Worm (Caenorhabditis elegans) whole organism, mixed stage, embryonic: ENCODE measurements around the gene M02D8.5.

Experiments used
- M03D4.4 ChIP-seq: sonication (generic microtip); optimal IDR thresholded peaks from 2 replicates; lab custom pipeline; 2017; ENCODE audit warnings: mild to moderate bottlenecking, missing genetic modification characterization, missing compliant biosample characterization
- bed-3 ChIP-seq: fragments of 200-800 bp; sonication (Bioruptor generic); optimal IDR thresholded peaks from 3 replicates; lab custom pipeline; 2018; ENCODE audit warnings: mild to moderate bottlenecking, missing genetic modification characterization, moderate library complexity, missing compliant biosample characterization
- blmp-1 ChIP-seq: fragments of 150-350 bp; optimal IDR thresholded peaks from 2 replicates; lab custom pipeline; 2014; ENCODE audit warnings: missing biosample characterization, missing genetic modification characterization
- ceh-39 ChIP-seq: fragments of 150-350 bp; optimal IDR thresholded peaks from 2 replicates; lab custom pipeline; 2014; ENCODE audit warnings: missing biosample characterization, missing genetic modification characterization
- ceh-43 ChIP-seq: fragments of 200-800 bp; sonication (Bioruptor generic); optimal IDR thresholded peaks from 2 replicates; lab custom pipeline; 2018; ENCODE audit warnings: mild to moderate bottlenecking, missing genetic modification characterization, moderate library complexity, missing compliant biosample characterization
- ceh-83 ChIP-seq: fragments of 200-800 bp; sonication (Bioruptor generic); optimal IDR thresholded peaks from 2 replicates; lab custom pipeline; 2018; ENCODE audit warnings: mild to moderate bottlenecking, missing genetic modification characterization, missing compliant biosample characterization
- ces-1 ChIP-seq: fragments of 150-350 bp; optimal IDR thresholded peaks from 2 replicates; lab custom pipeline; 2014; ENCODE audit warnings: missing biosample characterization, missing genetic modification reagents, missing genetic modification characterization
- cnd-1 ChIP-seq: fragments of 200-800 bp; sonication (Bioruptor generic); optimal IDR thresholded peaks from 2 replicates; lab custom pipeline; 2018; ENCODE audit warnings: mild to moderate bottlenecking, missing genetic modification characterization, missing compliant biosample characterization
- drap-1 ChIP-seq: fragments of 200-800 bp; sonication (Bioruptor generic); optimal IDR thresholded peaks from 3 replicates; lab custom pipeline; 2018; ENCODE audit warnings: mild to moderate bottlenecking, missing genetic modification characterization, missing compliant biosample characterization
- elt-1 ChIP-seq: sonication (generic microtip); optimal IDR thresholded peaks from 2 replicates; lab custom pipeline; 2017; ENCODE audit warnings: missing genetic modification characterization, mild to moderate bottlenecking, missing compliant biosample characterization, antibody characterized with exemption, moderate library complexity, borderline replicate concordance; ENCODE audit not compliant: insufficient read depth
- elt-3 ChIP-seq: fragments of 150-350 bp; optimal IDR thresholded peaks from 2 replicates; lab custom pipeline; 2014; ENCODE audit warnings: missing biosample characterization, missing genetic modification characterization
- flh-1 ChIP-seq: fragments of 200-800 bp; sonication (Bioruptor generic); optimal IDR thresholded peaks from 2 replicates; lab custom pipeline; 2018; ENCODE audit warnings: mild to moderate bottlenecking, missing genetic modification characterization, moderate library complexity, missing compliant biosample characterization
- ham-2 ChIP-seq: fragments of 200-800 bp; sonication (Bioruptor generic); optimal IDR thresholded peaks from 2 replicates; lab custom pipeline; 2018; ENCODE audit warnings: mild to moderate bottlenecking, missing genetic modification characterization, missing compliant biosample characterization
- hlh-1 ChIP-seq: fragments of 150-350 bp; optimal IDR thresholded peaks from 2 replicates; lab custom pipeline; 2014; ENCODE audit warnings: missing biosample characterization, missing genetic modification reagents, missing genetic modification characterization
- lin-32 ChIP-seq: fragments of 200-800 bp; sonication (Bioruptor generic); optimal IDR thresholded peaks from 2 replicates; lab custom pipeline; 2018; ENCODE audit warnings: mild to moderate bottlenecking, missing genetic modification characterization, missing compliant biosample characterization
- lsy-2 ChIP-seq: fragments of 150-350 bp; optimal IDR thresholded peaks from 2 replicates; lab custom pipeline; 2014; ENCODE audit warnings: missing biosample characterization, missing genetic modification characterization
- mab-5 ChIP-seq: fragments of 150-350 bp; optimal IDR thresholded peaks from 2 replicates; lab custom pipeline; 2014; ENCODE audit warnings: missing biosample characterization, missing genetic modification characterization
- mep-1 ChIP-seq: fragments of 150-350 bp; optimal IDR thresholded peaks from 2 replicates; lab custom pipeline; 2017; ENCODE audit warnings: missing biosample characterization, missing genetic modification reagents, missing genetic modification characterization, inconsistent platforms
- mls-2 ChIP-seq: sonication (generic microtip); optimal IDR thresholded peaks from 2 replicates; lab custom pipeline; 2016; ENCODE audit warnings: mild to moderate bottlenecking, missing genetic modification characterization, moderate library complexity, missing compliant biosample characterization
- nhr-12 ChIP-seq: fragments of 150-350 bp; optimal IDR thresholded peaks from 2 replicates; lab custom pipeline; 2014; ENCODE audit warnings: missing biosample characterization, missing genetic modification characterization
- nhr-237 ChIP-seq: fragments of 150-350 bp; optimal IDR thresholded peaks from 2 replicates; lab custom pipeline; 2014; ENCODE audit warnings: missing biosample characterization, missing genetic modification characterization
- nhr-28 ChIP-seq: fragments of 150-350 bp; optimal IDR thresholded peaks from 2 replicates; lab custom pipeline; 2014; ENCODE audit warnings: missing biosample characterization, missing genetic modification characterization
- nhr-76 ChIP-seq: sonication (generic microtip); optimal IDR thresholded peaks from 2 replicates; lab custom pipeline; 2017; ENCODE audit warnings: missing biosample characterization, missing genetic modification characterization
- pha-4 ChIP-seq: fragments of 150-350 bp; optimal IDR thresholded peaks from 2 replicates; lab custom pipeline; 2018; ENCODE audit warnings: missing biosample characterization, missing genetic modification reagents, missing genetic modification characterization
- sem-2 ChIP-seq: fragments of 200-800 bp; sonication (Bioruptor generic); optimal IDR thresholded peaks from 2 replicates; lab custom pipeline; 2018; ENCODE audit warnings: mild to moderate bottlenecking, missing genetic modification characterization, missing compliant biosample characterization
- snpc-4 ChIP-seq: fragments of 150-350 bp; optimal IDR thresholded peaks from 2 replicates; lab custom pipeline; 2014; ENCODE audit warnings: missing biosample characterization, missing genetic modification characterization
- sptf-1 ChIP-seq: sonication (generic microtip); optimal IDR thresholded peaks from 2 replicates; lab custom pipeline; 2017; ENCODE audit warnings: mild to moderate bottlenecking, missing genetic modification characterization, moderate library complexity, missing compliant biosample characterization
- tbx-8 ChIP-seq: fragments of 200-800 bp; sonication (Bioruptor generic); optimal IDR thresholded peaks from 2 replicates; lab custom pipeline; 2018; ENCODE audit warnings: mild to moderate bottlenecking, missing genetic modification characterization, moderate library complexity, missing compliant biosample characterization
- unc-120 ChIP-seq: sonication (generic microtip); optimal IDR thresholded peaks from 2 replicates; lab custom pipeline; 2017; ENCODE audit warnings: missing genetic modification characterization, missing compliant biosample characterization; ENCODE audit not compliant: poor library complexity, severe bottlenecking
- unc-39 ChIP-seq: fragments of 150-350 bp; optimal IDR thresholded peaks from 2 replicates; lab custom pipeline; 2014; ENCODE audit warnings: missing biosample characterization, missing genetic modification characterization
- unc-62 ChIP-seq: fragments of 150-350 bp; optimal IDR thresholded peaks from 2 replicates; lab custom pipeline; 2014; ENCODE audit warnings: missing biosample characterization, missing genetic modification reagents, missing genetic modification characterization
- zip-8 ChIP-seq: fragments of 150-350 bp; optimal IDR thresholded peaks from 2 replicates; lab custom pipeline; 2014; ENCODE audit warnings: missing biosample characterization, missing genetic modification characterization
- ztf-11 ChIP-seq: fragments of 150-350 bp; optimal IDR thresholded peaks from 2 replicates; lab custom pipeline; 2014; ENCODE audit warnings: missing biosample characterization, missing genetic modification characterization

Gene M02D8.5

DNA sequence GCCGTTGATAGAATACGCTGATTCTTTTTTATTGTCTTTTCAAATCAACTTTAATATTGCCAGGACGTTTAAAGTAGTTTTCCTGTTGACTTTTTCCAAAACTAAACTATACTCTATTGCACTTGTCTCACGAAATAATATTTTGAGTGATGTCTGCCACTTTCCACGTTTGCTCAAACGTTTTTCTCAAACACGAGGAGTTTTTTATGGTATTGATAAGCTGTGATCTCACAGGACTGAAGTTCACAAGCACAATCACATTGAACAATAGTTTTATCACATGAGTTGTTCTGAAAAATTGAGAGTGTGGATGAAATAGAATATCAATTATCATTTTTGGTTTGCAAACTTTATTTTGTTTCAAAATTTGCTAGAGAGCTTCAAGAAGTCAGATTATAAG lies 41.5 kb downstream of the M02D8.5 start:
- TF ChIP-seq ceh-43 (GFP tag; lab: Kevin White, UChicago) (no peak), drap-1 (GFP tag; lab: Kevin White, UChicago) (no peak), ceh-83 (GFP tag; lab: Kevin White, UChicago) (no peak), lin-32 (GFP tag; lab: Kevin White, UChicago) (no peak), sptf-1 (tag; lab: Kevin White, UChicago) (no peak), sem-2 (GFP tag; lab: Kevin White, UChicago) (no peak), elt-1 (tag; lab: Kevin White, UChicago) (no peak), unc-62 (GFP tag; lab: Kevin White, UChicago) (no peak), flh-1 (GFP tag; lab: Kevin White, UChicago) (no peak), hlh-1 (tag; lab: Kevin White, UChicago) (no peak), pha-4 (tag; lab: Kevin White, UChicago) (no peak)
- TF ChIP-seq, all 35 proteins: peak for 0

- no peak for TF ChIP-seq mep-1 (tag; lab: Kevin White, UChicago)
- TF ChIP-seq unc-39 (tag; lab: Kevin White, UChicago), result no peak
- no peak for TF ChIP-seq tbx-8 (GFP tag; lab: Kevin White, UChicago)
- TF ChIP-seq sptf-1 (tag; lab: Kevin White, UChicago), result no peak
Observed at ce11 chrX:8718856-8719255, 42.5 kb downstream of the M02D8.5 start, which contains the start of gene F53A9.8. F53A9.8 (minus strand) TSS chrX:8718904.

DNA sequence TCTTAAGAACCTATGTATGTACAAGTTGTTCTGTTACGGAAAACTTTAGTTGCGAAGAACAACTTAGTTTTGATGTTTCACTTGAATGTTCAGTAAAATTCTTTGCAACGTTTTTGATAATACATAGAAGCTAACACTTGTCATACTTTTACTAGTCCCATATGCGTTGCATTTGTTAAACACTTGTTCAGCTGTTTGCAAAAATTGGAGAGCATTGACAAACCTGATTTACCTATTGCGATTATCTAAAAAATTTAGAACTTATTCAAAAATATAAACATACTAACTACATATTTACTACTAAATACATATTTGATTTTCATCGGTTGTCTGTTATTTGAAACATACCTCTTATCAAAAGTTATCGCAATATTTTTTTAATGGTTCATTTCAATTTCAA lies 43.2 kb downstream of the M02D8.5 start:
- TF ChIP-seq snpc-4 (tag; lab: Kevin White, UChicago) (no peak), mab-5 (tag; lab: Kevin White, UChicago) (no peak), ceh-39 (tag; lab: Kevin White, UChicago) (no peak), blmp-1 (tag; lab: Kevin White, UChicago) (no peak), tbx-8 (GFP tag; lab: Kevin White, UChicago) (no peak), lsy-2 (tag; lab: Kevin White, UChicago) (no peak), elt-3 (no peak), zip-8 (tag; lab: Kevin White, UChicago) (no peak), nhr-28 (no peak), nhr-76 (no peak), nhr-237 (tag; lab: Kevin White, UChicago) (no peak), drap-1 (GFP tag; lab: Kevin White, UChicago) (no peak), ceh-83 (GFP tag; lab: Kevin White, UChicago) (no peak), elt-1 (tag; lab: Kevin White, UChicago) (no peak), ces-1 (GFP tag; lab: Kevin White, UChicago) (no peak), lin-32 (GFP tag; lab: Kevin White, UChicago) (no peak)
- TF ChIP-seq, all 35 proteins: peak for 0

- TF ChIP-seq cnd-1 (tag; lab: Kevin White, UChicago) (no peak), mls-2 (tag; lab: Kevin White, UChicago) (no peak), tbx-8 (GFP tag; lab: Kevin White, UChicago) (no peak), nhr-237 (tag; lab: Kevin White, UChicago) (no peak), pha-4 (tag; lab: Kevin White, UChicago) (no peak), drap-1 (GFP tag; lab: Kevin White, UChicago) (no peak), sem-2 (GFP tag; lab: Kevin White, UChicago) (no peak), bed-3 (GFP tag; lab: Kevin White, UChicago) (no peak), unc-120 (tag; lab: Kevin White, UChicago) (no peak)
Observed at ce11 chrX:8716822-8717221, 44.6 kb downstream of the M02D8.5 start, which contains the start of gene F53A9.7. F53A9.7 (minus strand) TSS chrX:8716922.

- TF ChIP-seq cnd-1 (tag; lab: Kevin White, UChicago) (no peak), nhr-12 (tag; lab: Kevin White, UChicago) (no peak), ces-1 (GFP tag; lab: Kevin White, UChicago) (no peak), M03D4.4 (tag; lab: Kevin White, UChicago) (no peak), tbx-8 (GFP tag; lab: Kevin White, UChicago) (no peak), bed-3 (GFP tag; lab: Kevin White, UChicago) (no peak), ham-2 (GFP tag; lab: Kevin White, UChicago) (no peak), ztf-11 (tag; lab: Kevin White, UChicago) (no peak), elt-3 (no peak), unc-120 (tag; lab: Kevin White, UChicago) (no peak)
- TF ChIP-seq, all 35 proteins: peak for 0
Observed at ce11 chrX:8714845-8715244, 46.6 kb downstream of the M02D8.5 start.
